Worm (Caenorhabditis elegans) whole organism, late embryonic: ENCODE results near the gene str-131.

Source experiments
- dve-1 ChIP-seq: sonication (generic microtip); optimal IDR thresholded peaks from 2 replicates; lab custom pipeline; 2017; ENCODE audit warnings: antibody characterized with exemption, mild to moderate bottlenecking, missing genetic modification characterization, missing compliant biosample characterization
- fkh-6 ChIP-seq: sonication (generic microtip); optimal IDR thresholded peaks from 2 replicates; lab custom pipeline; 2016; ENCODE audit warnings: missing genetic modification characterization, missing compliant biosample characterization
- hlh-8 ChIP-seq: sonication (generic microtip); optimal IDR thresholded peaks from 2 replicates; lab custom pipeline; 2016; ENCODE audit warnings: missing genotype, missing genetic modification characterization, missing compliant biosample characterization
- pqm-1 ChIP-seq: sonication (generic microtip); optimal IDR thresholded peaks from 2 replicates; lab custom pipeline; 2016; ENCODE audit warnings: missing genetic modification characterization, missing compliant biosample characterization
- sdc-2 ChIP-seq: sonication (generic microtip); optimal IDR thresholded peaks from 2 replicates; lab custom pipeline; 2016; ENCODE audit warnings: missing genotype, missing genetic modification characterization, missing compliant biosample characterization
- syd-9 ChIP-seq: sonication (generic microtip); optimal IDR thresholded peaks from 2 replicates; lab custom pipeline; 2016; ENCODE audit warnings: mild to moderate bottlenecking, missing genetic modification characterization, moderate library complexity, missing compliant biosample characterization
- unc-86 ChIP-seq: sonication (generic microtip); optimal IDR thresholded peaks from 2 replicates; lab custom pipeline; 2016; ENCODE audit warnings: missing genetic modification characterization, missing compliant biosample characterization

DNA sequence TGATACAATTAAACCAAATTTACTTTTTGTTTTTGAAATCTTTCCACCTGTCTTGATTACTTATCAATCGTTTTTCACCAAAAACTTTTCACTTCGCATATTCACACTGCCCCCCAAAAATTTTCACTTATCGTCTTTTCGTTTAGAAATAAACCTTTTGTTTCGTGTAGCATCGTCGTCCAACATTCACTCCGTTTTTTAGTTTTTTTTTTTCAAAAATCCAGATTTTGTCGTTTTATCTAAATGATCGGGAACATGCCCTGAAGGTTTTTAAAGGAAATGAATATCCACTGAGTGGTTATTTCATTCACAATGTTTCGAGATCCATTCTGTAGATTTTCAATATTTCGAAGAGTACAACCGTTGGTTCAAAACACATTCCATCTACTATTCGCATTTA lies 36.5 kb upstream of the str-131 start, which contains the start of gene D1014.7:
- no peak for TF ChIP-seq dve-1 (tag; lab: Kevin White, UChicago)
- no peak for TF ChIP-seq unc-86
- no peak for TF ChIP-seq pqm-1 (tag; lab: Kevin White, UChicago)
- no peak for TF ChIP-seq sdc-2
- TF ChIP-seq fkh-6 (tag; lab: Kevin White, UChicago) = no peak
- TF ChIP-seq syd-9 (tag; lab: Kevin White, UChicago) = no peak
- no peak for TF ChIP-seq hlh-8 (tag; lab: Kevin White, UChicago)
